Fruit fly (Drosophila melanogaster) whole organism, embryonic: Measurements from ENCODE around the gene CG7407.

Source experiments
- CG15269 ChIP-seq: fragments of 200-800 bp; sonication (Bioruptor generic); optimal IDR thresholded peaks from 2 replicates; lab custom pipeline; 2018; ENCODE audit warnings: missing biosample characterization, mild to moderate bottlenecking, missing genetic modification characterization, moderate library complexity
- CG17359 ChIP-seq: fragments of 200-800 bp; sonication (Bioruptor generic); optimal IDR thresholded peaks from 3 replicates; lab custom pipeline; 2018; ENCODE audit warnings: missing biosample characterization, mild to moderate bottlenecking, missing genetic modification characterization, moderate library complexity
- CG17829 ChIP-seq: fragments of 200-800 bp; optimal IDR thresholded peaks from 2 replicates; lab custom pipeline; 2019; ENCODE audit warnings: missing biosample characterization, mild to moderate bottlenecking, missing genetic modification characterization, moderate library complexity
- CG6175 ChIP-seq: fragments of 200-800 bp; sonication (Bioruptor generic); IDR thresholded peaks from 3 replicates; pipeline ENCODE4 v1.3.6; 2022; ENCODE audit warnings: missing biosample characterization, missing genetic modification characterization
- CG6683 ChIP-seq: fragments of 200-800 bp; sonication (Bioruptor generic); optimal IDR thresholded peaks from 2 replicates; lab custom pipeline; 2017; ENCODE audit warnings: missing biosample characterization, mild to moderate bottlenecking, missing genetic modification characterization, missing genetic modification reagents
- Camta ChIP-seq: fragments of 200-800 bp; sonication (Bioruptor generic); optimal IDR thresholded peaks from 2 replicates; lab custom pipeline; 2016; ENCODE audit warnings: missing biosample characterization, missing genetic modification characterization
- D19B ChIP-seq: fragments of 200-800 bp; sonication (Bioruptor generic); optimal IDR thresholded peaks from 2 replicates; lab custom pipeline; 2017; ENCODE audit warnings: missing biosample characterization, mild to moderate bottlenecking, missing genetic modification characterization
- Dfd ChIP-seq, 2 experiments: fragments of >200 bp; optimal IDR thresholded peaks; 2 replicates each; lab custom pipeline; 2017; ENCODE audit warnings: missing biosample characterization in 2 of 2, missing genetic modification characterization in 2 of 2
- Nf-YC ChIP-seq: fragments of 200-800 bp; optimal IDR thresholded peaks from 3 replicates; lab custom pipeline; 2019; ENCODE audit warnings: missing biosample characterization, mild to moderate bottlenecking, missing genetic modification characterization, moderate library complexity
- so ChIP-seq: fragments of 200-800 bp; sonication (Bioruptor generic); IDR thresholded peaks from 3 replicates; pipeline ENCODE4 v1.3.6; 2022; ENCODE audit warnings: missing biosample characterization, missing genetic modification characterization
- stwl ChIP-seq: fragments of 200-800 bp; sonication (Bioruptor generic); optimal IDR thresholded peaks from 3 replicates; lab custom pipeline; 2018; ENCODE audit warnings: missing biosample characterization, mild to moderate bottlenecking, missing genetic modification characterization, moderate library complexity
- sug ChIP-seq: fragments of 200-800 bp; optimal IDR thresholded peaks from 2 replicates; lab custom pipeline; 2019; ENCODE audit warnings: missing biosample characterization, mild to moderate bottlenecking, missing genetic modification characterization, moderate library complexity
- z ChIP-seq: fragments of 200-800 bp; sonication (Bioruptor generic); IDR thresholded peaks from 3 replicates; pipeline ENCODE4 v1.3.6; 2022; ENCODE audit warnings: missing biosample characterization, missing genetic modification characterization

CG7407 gene

dm6 chr3L:21859299-21860052, 36.2 kb downstream of the CG7407 start (continued):
- TF ChIP-seq stwl (no peak), sug (tag; lab: Kevin White, UChicago) (no peak), CG15269 (tag; lab: Kevin White, UChicago) (peak; percentile 57), D19B (GFP tag; lab: Kevin White, UChicago) (no peak), CG17829 (tag; lab: Kevin White, UChicago) (no peak), CG17359 (tag; lab: Kevin White, UChicago) (no peak), CG6683 (GFP tag; lab: Kevin White, UChicago) (no peak), so (no peak), Nf-YC (tag; lab: Kevin White, UChicago) (no peak), CG6175 (GFP tag; lab: Robert Waterston, UW) (no peak), Camta (GFP tag; lab: Kevin White, UChicago) (no peak)

dm6 chr3L:21871804-21872203, 48.5 kb downstream of the CG7407 start:
- TF ChIP-seq z (GFP tag; lab: Robert Waterston, UW) (no peak), Dfd (GFP tag; optimal IDR thresholded peaks at IDR 0.05; lab: Kevin White, UChicago) (peak in 1 of 2 experiments; percentile 56)
- TF ChIP-seq, all 482 proteins: peak for 1
